Worm (Caenorhabditis elegans) whole organism, early embryonic: ENCODE measurements around the gene nhr-111.

Source experiments
- B0310.2 ChIP-seq: sonication (generic microtip); optimal IDR thresholded peaks from 2 replicates; lab custom pipeline; 2016; ENCODE audit warnings: mild to moderate bottlenecking, missing genetic modification characterization, missing compliant biosample characterization
- F13C5.2 ChIP-seq: sonication (generic microtip); optimal IDR thresholded peaks from 2 replicates; lab custom pipeline; 2017; ENCODE audit warnings: mild to moderate bottlenecking, missing genetic modification characterization, inconsistent platforms, missing compliant biosample characterization
- aly-1 ChIP-seq: sonication (generic microtip); optimal IDR thresholded peaks from 2 replicates; lab custom pipeline; 2016; ENCODE audit warnings: missing genetic modification characterization, missing compliant biosample characterization
- ama-1 ChIP-seq: fragments of 150-350 bp; optimal IDR thresholded peaks from 2 replicates; lab custom pipeline; 2014
- ceh-13 ChIP-seq: fragments of 200-800 bp; sonication (Bioruptor generic); optimal IDR thresholded peaks from 2 replicates; lab custom pipeline; 2018; ENCODE audit warnings: mild to moderate bottlenecking, missing genetic modification characterization, missing compliant biosample characterization
- ceh-36 ChIP-seq: sonication (generic microtip); optimal IDR thresholded peaks from 2 replicates; lab custom pipeline; 2016; ENCODE audit warnings: missing genetic modification characterization, inconsistent platforms, missing compliant biosample characterization
- ets-7 ChIP-seq: sonication (generic microtip); optimal IDR thresholded peaks from 2 replicates; lab custom pipeline; 2016; ENCODE audit warnings: missing genotype, missing genetic modification characterization, missing compliant biosample characterization
- flt-1 ChIP-seq: fragments of 200-800 bp; sonication (Bioruptor generic); IDR thresholded peaks from 2 replicates; pipeline ENCODE4 v1.3.6; 2022; ENCODE audit warnings: missing genetic modification characterization, missing compliant biosample characterization
- hmbx-1 ChIP-seq: sonication (generic microtip); optimal IDR thresholded peaks from 2 replicates; lab custom pipeline; 2016; ENCODE audit warnings: mild to moderate bottlenecking, missing genetic modification characterization, missing compliant biosample characterization
- hmg-4 ChIP-seq: fragments of 200-800 bp; sonication (Bioruptor generic); optimal IDR thresholded peaks from 2 replicates; lab custom pipeline; 2018; ENCODE audit warnings: mild to moderate bottlenecking, missing genetic modification characterization, missing compliant biosample characterization
- hnd-1 ChIP-seq: sonication (generic microtip); optimal IDR thresholded peaks from 2 replicates; lab custom pipeline; 2016; ENCODE audit warnings: missing genetic modification characterization, missing compliant biosample characterization
- pes-1 ChIP-seq: fragments of 200-800 bp; sonication (Bioruptor generic); IDR thresholded peaks from 2 replicates; pipeline ENCODE4 v1.3.6; 2022; ENCODE audit warnings: missing genetic modification reagents, missing genetic modification characterization, missing compliant biosample characterization
- scrt-1 ChIP-seq: fragments of 200-800 bp; sonication (Bioruptor generic); IDR thresholded peaks from 2 replicates; pipeline ENCODE4 v1.3.6; 2022; ENCODE audit warnings: missing genetic modification characterization, missing compliant biosample characterization
- sea-1 ChIP-seq: fragments of 200-800 bp; sonication (Bioruptor generic); conservative IDR thresholded peaks from 2 replicates; pipeline ENCODE4 v1.3.6; 2022; ENCODE audit warnings: missing genetic modification characterization, missing compliant biosample characterization
- tbx-11 ChIP-seq: fragments of 200-800 bp; sonication (Bioruptor generic); IDR thresholded peaks from 2 replicates; pipeline ENCODE4 v1.3.6; 2022; ENCODE audit warnings: missing genetic modification characterization, missing compliant biosample characterization
- tbx-37 ChIP-seq: fragments of 200-800 bp; sonication (Bioruptor generic); conservative IDR thresholded peaks from 2 replicates; pipeline ENCODE4 v1.3.6; 2022; ENCODE audit warnings: missing genetic modification reagents, missing genetic modification characterization, missing compliant biosample characterization
- tra-4 ChIP-seq: sonication (generic microtip); optimal IDR thresholded peaks from 2 replicates; lab custom pipeline; 2017; ENCODE audit warnings: missing genetic modification characterization, missing compliant biosample characterization

The nhr-111 gene

ce11 chrV:16159594-16159993 is 35.0 kb upstream of the nhr-111 start, which contains the start of gene F10A3.17:
Gene F10A3.17, minus strand, starts transcription at chrV:16159694.
- TF ChIP-seq scrt-1 (GFP tag; lab: Robert Waterston, UW): no peak
- TF ChIP-seq tbx-11: no peak
- no peak for TF ChIP-seq ceh-36 (tag; lab: Kevin White, UChicago)
- no peak for TF ChIP-seq F13C5.2 (tag; lab: Kevin White, UChicago)
- TF ChIP-seq pes-1: no peak
- no peak for TF ChIP-seq ceh-13 (GFP tag; lab: Kevin White, UChicago)
- no peak for TF ChIP-seq tbx-37 (GFP tag; lab: Robert Waterston, UW)

- TF ChIP-seq hmbx-1 (tag; lab: Kevin White, UChicago) (no peak), hnd-1 (tag; lab: Kevin White, UChicago) (no peak), aly-1 (no peak)
Measured at ce11 chrV:16158391-16158790, 33.8 kb upstream of the nhr-111 start, which contains the start of gene str-99. Gene str-99, minus strand, starts transcription at chrV:16158491.

- TF ChIP-seq sea-1 (GFP tag; lab: Robert Waterston, UW): no peak
- TF ChIP-seq flt-1 (GFP tag; lab: Robert Waterston, UW): no peak
- TF ChIP-seq tbx-37 (GFP tag; lab: Robert Waterston, UW): no peak
- TF ChIP-seq ets-7 (tag; lab: Kevin White, UChicago): no peak
- TF ChIP-seq hnd-1 (tag; lab: Kevin White, UChicago): no peak
- no peak for TF ChIP-seq F13C5.2 (tag; lab: Kevin White, UChicago)
- no peak for TF ChIP-seq pes-1
- TF ChIP-seq B0310.2: no peak
Measured at ce11 chrV:16155111-16155510, 30.5 kb upstream of the nhr-111 start, which contains the start of gene str-97. Gene str-97, minus strand, starts transcription at chrV:16155211.

- TF ChIP-seq tbx-37 (GFP tag; lab: Robert Waterston, UW): no peak
Measured at ce11 chrV:16153375-16153774, 28.7 kb upstream of the nhr-111 start, which contains the start of gene str-254. Gene str-254, minus strand, starts transcription at chrV:16153475.

- no peak for TF ChIP-seq tbx-11
- no peak for TF ChIP-seq F13C5.2 (tag; lab: Kevin White, UChicago)
- no peak for TF ChIP-seq scrt-1 (GFP tag; lab: Robert Waterston, UW)
- TF ChIP-seq ama-1 (lab: Kevin White, UChicago): no peak
Measured at ce11 chrV:16148805-16149204, 24.2 kb upstream of the nhr-111 start, which contains the start of gene F10A3.4. Gene F10A3.4, plus strand, starts transcription at chrV:16149105.

ce11 chrV:16145009-16145408 is 20.4 kb upstream of the nhr-111 start:
- TF ChIP-seq tra-4 (tag; lab: Kevin White, UChicago) (no peak), pes-1 (no peak), aly-1 (no peak), ceh-13 (GFP tag; lab: Kevin White, UChicago) (no peak), hnd-1 (tag; lab: Kevin White, UChicago) (no peak), ets-7 (tag; lab: Kevin White, UChicago) (no peak), ceh-36 (tag; lab: Kevin White, UChicago) (no peak), F13C5.2 (tag; lab: Kevin White, UChicago) (no peak), B0310.2 (no peak), tbx-37 (GFP tag; lab: Robert Waterston, UW) (no peak), ama-1 (lab: Kevin White, UChicago) (no peak), scrt-1 (GFP tag; lab: Robert Waterston, UW) (no peak), sea-1 (GFP tag; lab: Robert Waterston, UW) (no peak), tbx-11 (no peak), hmbx-1 (tag; lab: Kevin White, UChicago) (no peak), flt-1 (GFP tag; lab: Robert Waterston, UW) (no peak)

- TF ChIP-seq sea-1 (GFP tag; lab: Robert Waterston, UW) (no peak), hmg-4 (GFP tag; lab: Kevin White, UChicago) (no peak)
Measured at ce11 chrV:16143066-16143581, 18.5 kb upstream of the nhr-111 start, which contains the start of gene fbxa-88. Gene fbxa-88, minus strand, starts transcription at chrV:16143116.

ce11 chrV:16142371-16142770 is 17.7 kb upstream of the nhr-111 start, which contains the start of gene fbxa-18:
Gene fbxa-18, plus strand, starts transcription at chrV:16142671.
- TF ChIP-seq aly-1 (no peak), hmbx-1 (tag; lab: Kevin White, UChicago) (no peak), ceh-36 (tag; lab: Kevin White, UChicago) (no peak), tbx-11 (no peak), ets-7 (tag; lab: Kevin White, UChicago) (no peak), tbx-37 (GFP tag; lab: Robert Waterston, UW) (no peak)

- TF ChIP-seq F13C5.2 (tag; lab: Kevin White, UChicago) (no peak), pes-1 (no peak)
Measured at ce11 chrV:16141071-16141470, 16.4 kb upstream of the nhr-111 start, which contains the start of gene clc-32. Gene clc-32, minus strand, starts transcription at chrV:16141171.
